Worm (Caenorhabditis elegans): ENCODE measurements around the gene Y24D9A.6.

ce11 chrIV:4396052-4396821 is 4.0 kb downstream of the Y24D9A.6 start:
- TF ChIP-seq blmp-1 (tag; optimal IDR thresholded peaks at IDR 0.05), result no peak
- TF ChIP-seq lin-13 (tag; optimal IDR thresholded peaks at IDR 0.05), result no peak
- no peak for TF ChIP-seq pha-4 (tag; optimal IDR thresholded peaks at IDR 0.05)
- TF ChIP-seq elt-3 (tag; optimal IDR thresholded peaks at IDR 0.05), result no peak
- TF ChIP-seq unc-62 (GFP tag; optimal IDR thresholded peaks at IDR 0.05), result no peak
- TF ChIP-seq ztf-11 (tag; optimal IDR thresholded peaks at IDR 0.05), result no peak
- TF ChIP-seq nhr-76 (tag; optimal IDR thresholded peaks at IDR 0.05), result no peak
- no peak for TF ChIP-seq mab-5 (tag; optimal IDR thresholded peaks at IDR 0.05)

Data from whole organism, mixed stage, embryonic.